Worm (Caenorhabditis elegans) whole organism, L2 larva: ENCODE results near the gene odr-7.

Experiments used
- fos-1 ChIP-seq: fragments of 150-350 bp; optimal IDR thresholded peaks from 2 replicates; lab custom pipeline; 2014; ENCODE audit warnings: missing biosample characterization, missing genetic modification characterization
- mdl-1 ChIP-seq, 2 experiments: fragments of 150-350 bp in 1 of 2; sonication (generic microtip) in 1 of 2; optimal IDR thresholded peaks; 2 replicates each; lab custom pipeline; 2017; ENCODE audit warnings: missing biosample characterization in 2 of 2, missing genetic modification characterization in 2 of 2

- TF ChIP-seq fos-1 (tag; lab: Kevin White, UChicago) (no peak), mdl-1 (tag; optimal IDR thresholded peaks at IDR 0.05; lab: Kevin White, UChicago) (no peak)
Observed at ce11 chrX:12492467-12492866, 31.0 kb upstream of the odr-7 start, which contains the start of gene lips-1.
